Worm (Caenorhabditis elegans) whole organism, L2 larva: Measurements from ENCODE around the gene mrpl-48.

Experiments used
- C34F6.9 ChIP-seq: fragments of 150-350 bp; optimal IDR thresholded peaks from 2 replicates; lab custom pipeline; 2014; ENCODE audit warnings: missing biosample characterization, missing genetic modification characterization
- F13H6.1 ChIP-seq: sonication (generic microtip); optimal IDR thresholded peaks from 2 replicates; lab custom pipeline; 2016; ENCODE audit warnings: missing genetic modification characterization, missing compliant biosample characterization
- Y55F3AM.14 ChIP-seq: fragments of 200-800 bp; sonication (Bioruptor generic); optimal IDR thresholded peaks from 2 replicates; lab custom pipeline; 2018; ENCODE audit warnings: mild to moderate bottlenecking, missing genetic modification characterization, missing compliant biosample characterization
- ZK546.5 ChIP-seq: sonication (generic microtip); optimal IDR thresholded peaks from 2 replicates; lab custom pipeline; 2017; ENCODE audit warnings: missing biosample characterization, missing genetic modification characterization
- ama-1 ChIP-seq: fragments of 150-350 bp; optimal IDR thresholded peaks from 2 replicates; lab custom pipeline; 2018; ENCODE audit warnings: inconsistent platforms
- blmp-1 ChIP-seq: sonication (generic microtip); optimal IDR thresholded peaks from 2 replicates; lab custom pipeline; 2017; ENCODE audit warnings: missing genetic modification characterization, mild to moderate bottlenecking, missing compliant biosample characterization, antibody characterized with exemption, moderate library complexity; ENCODE audit not compliant: insufficient read depth
- ceh-16 ChIP-seq: fragments of 150-350 bp; optimal IDR thresholded peaks from 2 replicates; lab custom pipeline; 2014; ENCODE audit warnings: missing biosample characterization, missing genetic modification characterization
- crh-2 ChIP-seq: sonication (generic microtip); optimal IDR thresholded peaks from 2 replicates; lab custom pipeline; 2017; ENCODE audit warnings: missing biosample characterization, missing genetic modification characterization
- dmd-4 ChIP-seq: sonication (generic microtip); optimal IDR thresholded peaks from 2 replicates; lab custom pipeline; 2017; ENCODE audit warnings: missing biosample characterization, missing genetic modification characterization
- egl-27 ChIP-seq: sonication (generic microtip); optimal IDR thresholded peaks from 3 replicates; lab custom pipeline; 2017; ENCODE audit warnings: missing biosample characterization, missing genetic modification reagents, missing genetic modification characterization
- elt-1 ChIP-seq: fragments of 150-350 bp; optimal IDR thresholded peaks from 2 replicates; lab custom pipeline; 2014; ENCODE audit warnings: missing biosample characterization, missing genetic modification characterization
- elt-3 ChIP-seq: sonication (generic microtip); optimal IDR thresholded peaks from 2 replicates; lab custom pipeline; 2017; ENCODE audit warnings: missing biosample characterization, missing genetic modification characterization
- fos-1 ChIP-seq: fragments of 150-350 bp; optimal IDR thresholded peaks from 2 replicates; lab custom pipeline; 2014; ENCODE audit warnings: missing biosample characterization, missing genetic modification characterization
- gmeb-1 ChIP-seq: fragments of 150-350 bp; optimal IDR thresholded peaks from 2 replicates; lab custom pipeline; 2014; ENCODE audit warnings: missing biosample characterization, missing genetic modification characterization
- lin-13 ChIP-seq: fragments of 150-350 bp; optimal IDR thresholded peaks from 2 replicates; lab custom pipeline; 2014; ENCODE audit warnings: missing biosample characterization, missing genetic modification reagents, missing genetic modification characterization
- lsy-2 ChIP-seq, 2 experiments: fragments of 150-350 bp in 1 of 2; sonication (generic microtip) in 1 of 2; optimal IDR thresholded peaks; 2 replicates each; lab custom pipeline; 2014 to 2017; ENCODE audit warnings: missing biosample characterization in 2 of 2, missing genetic modification characterization in 2 of 2
- mab-5 ChIP-seq: fragments of 150-350 bp; optimal IDR thresholded peaks from 2 replicates; lab custom pipeline; 2014; ENCODE audit warnings: missing biosample characterization, missing genetic modification characterization
- mdl-1 ChIP-seq, 2 experiments: fragments of 150-350 bp in 1 of 2; sonication (generic microtip) in 1 of 2; optimal IDR thresholded peaks; 2 replicates each; lab custom pipeline; 2017; ENCODE audit warnings: missing biosample characterization in 2 of 2, missing genetic modification characterization in 2 of 2
- nhr-10 ChIP-seq: sonication (generic microtip); optimal IDR thresholded peaks from 2 replicates; lab custom pipeline; 2017; ENCODE audit warnings: missing biosample characterization, missing genetic modification characterization
- nhr-129 ChIP-seq: fragments of 150-350 bp; optimal IDR thresholded peaks from 2 replicates; lab custom pipeline; 2014; ENCODE audit warnings: missing biosample characterization, missing genetic modification characterization
- nhr-23 ChIP-seq: fragments of 150-350 bp; optimal IDR thresholded peaks from 2 replicates; lab custom pipeline; 2014; ENCODE audit warnings: missing biosample characterization, missing genetic modification reagents, missing genetic modification characterization
- nhr-25 ChIP-seq: fragments of 150-350 bp; sonication (generic microtip); optimal IDR thresholded peaks from 3 replicates; lab custom pipeline; 2014; ENCODE audit warnings: missing biosample characterization, missing genetic modification characterization
- nhr-6 ChIP-seq: fragments of 150-350 bp; optimal IDR thresholded peaks from 2 replicates; lab custom pipeline; 2014; ENCODE audit warnings: missing biosample characterization, missing genetic modification characterization
- peb-1 ChIP-seq: fragments of 150-350 bp; optimal IDR thresholded peaks from 2 replicates; lab custom pipeline; 2014; ENCODE audit warnings: missing biosample characterization, missing genetic modification characterization
- sem-4 ChIP-seq: fragments of 150-350 bp; optimal IDR thresholded peaks from 2 replicates; lab custom pipeline; 2014; ENCODE audit warnings: missing biosample characterization, missing genetic modification reagents, missing genetic modification characterization
- sma-9 ChIP-seq, 2 experiments: fragments of 150-350 bp in 1 of 2; sonication (generic microtip) in 1 of 2; optimal IDR thresholded peaks; 2 replicates each; lab custom pipeline; 2014 to 2016; ENCODE audit warnings: missing genetic modification characterization in 2 of 2, mild to moderate bottlenecking in 1 of 2, missing biosample characterization in 1 of 2, missing compliant biosample characterization in 1 of 2, missing genetic modification reagents in 1 of 2, moderate library complexity in 1 of 2
- snpc-4 ChIP-seq: fragments of 150-350 bp; optimal IDR thresholded peaks from 2 replicates; lab custom pipeline; 2014; ENCODE audit warnings: missing biosample characterization, missing genetic modification characterization
- unc-55 ChIP-seq: fragments of 150-350 bp; sonication (generic microtip); optimal IDR thresholded peaks from 3 replicates; lab custom pipeline; 2014; ENCODE audit warnings: missing biosample characterization, missing genetic modification reagents, missing genetic modification characterization
- unc-62 ChIP-seq: fragments of 150-350 bp; optimal IDR thresholded peaks from 2 replicates; lab custom pipeline; 2014; ENCODE audit warnings: missing biosample characterization, missing genetic modification reagents, missing genetic modification characterization
- zag-1 ChIP-seq: fragments of 150-350 bp; optimal IDR thresholded peaks from 2 replicates; lab custom pipeline; 2014; ENCODE audit warnings: missing biosample characterization, missing genetic modification characterization
- ztf-11 ChIP-seq: sonication (generic microtip); optimal IDR thresholded peaks from 2 replicates; lab custom pipeline; 2017; ENCODE audit warnings: missing biosample characterization, missing genetic modification characterization
- ztf-4 ChIP-seq: fragments of 150-350 bp; optimal IDR thresholded peaks from 2 replicates; lab custom pipeline; 2014; ENCODE audit warnings: missing biosample characterization, missing genetic modification characterization

Gene mrpl-48

DNA sequence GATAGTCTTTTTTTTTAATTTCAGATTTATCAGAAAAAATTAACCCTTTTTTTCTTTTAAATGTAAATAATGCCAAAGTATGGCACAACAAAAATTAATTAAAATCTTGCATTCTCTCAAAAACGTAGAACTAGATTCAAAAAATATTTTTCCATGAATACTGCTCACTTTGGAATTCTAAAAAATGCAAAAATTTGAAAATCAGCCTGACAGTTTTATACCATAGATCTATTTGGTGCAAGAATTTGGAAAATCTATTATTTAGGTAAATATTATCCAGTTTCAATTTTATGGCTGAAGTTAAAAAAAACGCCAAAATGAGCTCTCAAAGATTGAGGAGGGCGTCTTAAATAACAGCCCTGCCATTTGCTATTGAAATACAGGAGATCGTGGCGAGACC is 13.8 kb upstream of the mrpl-48 start:
- TF ChIP-seq peb-1 (tag; lab: Kevin White, UChicago) (no peak), Y55F3AM.14 (GFP tag; lab: Kevin White, UChicago) (no peak), egl-27 (tag; lab: Kevin White, UChicago) (no peak), nhr-23 (tag; lab: Kevin White, UChicago) (no peak), unc-55 (GFP tag; lab: Kevin White, UChicago) (no peak), lin-13 (GFP tag; lab: Kevin White, UChicago) (no peak)

ce11 chrV:5580517-5580916 is 13.0 kb upstream of the mrpl-48 start:
- TF ChIP-seq ama-1 (lab: Kevin White, UChicago) (peak; percentile 34), nhr-25 (tag; lab: Kevin White, UChicago) (peak; percentile 10), fos-1 (tag; lab: Kevin White, UChicago) (peak; percentile 61), nhr-6 (tag; lab: Kevin White, UChicago) (no peak), elt-3 (tag; lab: Kevin White, UChicago) (no peak), ztf-11 (tag; lab: Kevin White, UChicago) (no peak), gmeb-1 (tag; lab: Kevin White, UChicago) (no peak), C34F6.9 (tag; lab: Kevin White, UChicago) (peak; percentile 87), sem-4 (tag; lab: Kevin White, UChicago) (peak; percentile 26), lsy-2 (tag; optimal IDR thresholded peaks at IDR 0.05; lab: Kevin White, UChicago) (peak; percentile 61 to 84), ceh-16 (tag; lab: Kevin White, UChicago) (no peak), mdl-1 (tag; optimal IDR thresholded peaks at IDR 0.05; lab: Kevin White, UChicago) (no peak), lin-13 (GFP tag; lab: Kevin White, UChicago) (no peak), elt-1 (tag; lab: Kevin White, UChicago) (no peak), sma-9 (GFP tag; optimal IDR thresholded peaks at IDR 0.05; lab: Kevin White, UChicago) (peak; percentile 65), sma-9 (tag; optimal IDR thresholded peaks at IDR 0.05; lab: Kevin White, UChicago) (no peak), unc-55 (GFP tag; lab: Kevin White, UChicago) (peak; percentile 80), ZK546.5 (no peak), nhr-129 (peak; percentile 86), mab-5 (tag; lab: Kevin White, UChicago) (peak; percentile 32), zag-1 (peak; percentile 58), nhr-10 (tag; lab: Kevin White, UChicago) (no peak), egl-27 (tag; lab: Kevin White, UChicago) (no peak), crh-2 (tag; lab: Kevin White, UChicago) (peak; percentile 79), nhr-23 (tag; lab: Kevin White, UChicago) (no peak), F13H6.1 (tag; lab: Kevin White, UChicago) (peak; percentile 57), snpc-4 (tag; lab: Kevin White, UChicago) (peak; percentile 44)

- TF ChIP-seq blmp-1 (tag; lab: Kevin White, UChicago) (no peak), lin-13 (GFP tag; lab: Kevin White, UChicago) (no peak), dmd-4 (tag; lab: Kevin White, UChicago) (no peak), unc-55 (GFP tag; lab: Kevin White, UChicago) (no peak), elt-3 (tag; lab: Kevin White, UChicago) (no peak), peb-1 (tag; lab: Kevin White, UChicago) (no peak), sem-4 (tag; lab: Kevin White, UChicago) (no peak), ztf-4 (tag; lab: Kevin White, UChicago) (no peak), sma-9 (GFP tag; optimal IDR thresholded peaks at IDR 0.05; lab: Kevin White, UChicago) (no peak), sma-9 (tag; optimal IDR thresholded peaks at IDR 0.05; lab: Kevin White, UChicago) (no peak), elt-1 (tag; lab: Kevin White, UChicago) (no peak), gmeb-1 (tag; lab: Kevin White, UChicago) (no peak), nhr-6 (tag; lab: Kevin White, UChicago) (no peak), ceh-16 (tag; lab: Kevin White, UChicago) (no peak), egl-27 (tag; lab: Kevin White, UChicago) (no peak)
Observed at ce11 chrV:5581312-5581711, 12.2 kb upstream of the mrpl-48 start, which contains the start of gene klc-2. klc-2 (minus strand) TSS chrV:5581412.

- TF ChIP-seq nhr-6 (tag; lab: Kevin White, UChicago) (no peak), unc-62 (GFP tag; lab: Kevin White, UChicago) (no peak), snpc-4 (tag; lab: Kevin White, UChicago) (no peak)
Observed at ce11 chrV:5582308-5582707, 11.2 kb upstream of the mrpl-48 start.
